Fruit fly (Drosophila melanogaster) whole organism, larva: ENCODE measurements around the gene CG14984.

Experiments used
- noc ChIP-seq: fragments of 200-800 bp; sonication (Bioruptor generic); optimal IDR thresholded peaks from 3 replicates; lab custom pipeline; 2019; ENCODE audit warnings: missing biosample characterization, mild to moderate bottlenecking, missing genetic modification characterization, moderate library complexity

CG14984 gene

dm6 chr3L:3949205-3949604 is 3.1 kb downstream of the CG14984 start, which contains the start of gene CG14983:
Gene CG14983 (minus strand): TSS chr3L:3949305.
- TF ChIP-seq noc = no peak

dm6 chr3L:3947301-3947941 is 4.9 kb downstream of the CG14984 start, which contains the start of gene CG10853:
Gene CG10853 (plus strand): TSS chr3L:3947891.
- TF ChIP-seq noc = no peak

- TF ChIP-seq noc = peak; percentile 80
Observed at dm6 chr3L:3942241-3943028, 9.9 kb downstream of the CG14984 start, which contains the start of the genes CG10863 and CG14982. Gene CG10863 (minus strand): TSS chr3L:3942465. Gene CG14982 (plus strand): TSS chr3L:3942710.

dm6 chr3L:3940075-3940819 is 12.1 kb downstream of the CG14984 start, which contains the start of gene CG12766:
Gene CG12766 (minus strand): TSS chr3L:3940125.
- TF ChIP-seq noc = peak; percentile 77

dm6 chr3L:3937806-3938205 is 14.5 kb downstream of the CG14984 start, which contains the start of gene CG10866:
Gene CG10866 (minus strand): TSS chr3L:3937992.
- no peak for TF ChIP-seq noc

- TF ChIP-seq noc = peak; percentile 81
Observed at dm6 chr3L:3935567-3936207, 16.7 kb downstream of the CG14984 start, which contains the start of gene Eip63F-1. Gene Eip63F-1 (minus strand): TSS chr3L:3935617.

- no peak for TF ChIP-seq noc
Observed at dm6 chr3L:3934110-3934509, 18.2 kb downstream of the CG14984 start.

- TF ChIP-seq noc = no peak
Observed at dm6 chr3L:3933599-3933998, 18.8 kb downstream of the CG14984 start.

- TF ChIP-seq noc = peak; percentile 31
Observed at dm6 chr3L:3932742-3933289, 19.5 kb downstream of the CG14984 start.

- peak; percentile 23 for TF ChIP-seq noc
Observed at dm6 chr3L:3931778-3932177, 20.6 kb downstream of the CG14984 start.

dm6 chr3L:3930930-3931329 is 21.4 kb downstream of the CG14984 start:
- TF ChIP-seq noc = no peak

- TF ChIP-seq noc = peak; percentile 6
Observed at dm6 chr3L:3929968-3930767, 22.2 kb downstream of the CG14984 start.

- TF ChIP-seq noc = peak; percentile 62
Observed at dm6 chr3L:3928943-3929785, 23.2 kb downstream of the CG14984 start.
